Fruit fly (Drosophila melanogaster): ENCODE data around the gene CG43149.

DNA sequence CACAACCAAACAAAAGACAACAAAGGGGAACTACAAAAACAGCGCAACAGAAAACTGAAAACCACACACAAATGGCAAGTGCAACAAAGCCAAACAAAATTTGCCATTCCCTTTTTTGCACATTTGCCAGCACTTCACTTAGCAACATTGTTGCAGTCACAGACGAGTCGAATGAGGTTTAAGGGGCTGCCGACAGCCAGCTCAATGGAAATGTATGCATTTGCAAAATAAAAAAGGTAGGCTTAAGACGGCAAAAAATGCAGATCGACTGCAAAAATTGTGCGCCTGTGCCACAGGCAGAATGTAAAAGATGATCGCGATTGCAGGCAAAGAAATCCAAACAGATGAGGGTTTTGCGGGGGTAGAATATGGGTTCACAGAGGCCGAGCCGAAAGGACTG lies 3.7 kb downstream of the CG43149 start:
- TF ChIP-seq CG7045 (GFP tag; optimal IDR thresholded peaks at IDR 0.05) = no peak
- TF ChIP-seq bab1 (GFP tag; optimal IDR thresholded peaks at IDR 0.05) = no peak
- no peak for TF ChIP-seq ovo (GFP tag; optimal IDR thresholded peaks at IDR 0.05)
- TF ChIP-seq tj (GFP tag; optimal IDR thresholded peaks at IDR 0.05) = peak; percentile 61
- TF ChIP-seq kay (GFP tag; ENCODE audit: borderline replicate concordance) = no peak
- TF ChIP-seq Clk (GFP tag; optimal IDR thresholded peaks at IDR 0.05) = no peak
- TF ChIP-seq CG1620 (GFP tag; optimal IDR thresholded peaks at IDR 0.05) = no peak
- no peak for TF ChIP-seq Crg-1 (GFP tag; optimal IDR thresholded peaks at IDR 0.05)
- no peak for TF ChIP-seq Mnt (GFP tag; optimal IDR thresholded peaks at IDR 0.05)
- no peak for TF ChIP-seq CG12768 (GFP tag; optimal IDR thresholded peaks at IDR 0.05)
- TF ChIP-seq pad (GFP tag; optimal IDR thresholded peaks at IDR 0.05) = no peak
- no peak for TF ChIP-seq toe (GFP tag; optimal IDR thresholded peaks at IDR 0.05)
- no peak for TF ChIP-seq CG11617 (GFP tag; optimal IDR thresholded peaks at IDR 0.05)

Measured in whole organism, adult.